Worm (Caenorhabditis elegans): ENCODE results near the gene D2089.3.

- TF ChIP-seq W03F9.2 (tag; optimal IDR thresholded peaks at IDR 0.05) (no peak), dao-5 (tag; optimal IDR thresholded peaks at IDR 0.05) (no peak)
These were observed 37.8 kb downstream of the D2089.3 start for ce11 chrII:10627086-10627485.

Data from whole organism, L4/young adult.